Worm (Caenorhabditis elegans) whole organism, L3 larva: ENCODE measurements around the gene mec-17.

Source experiments
- egl-27 ChIP-seq: sonication (generic microtip); optimal IDR thresholded peaks from 4 replicates; lab custom pipeline; 2017; ENCODE audit warnings: missing biosample characterization, missing genetic modification reagents, missing genetic modification characterization
- hmg-11 ChIP-seq: sonication (generic microtip); optimal IDR thresholded peaks from 2 replicates; lab custom pipeline; 2016; ENCODE audit warnings: missing genetic modification characterization, missing compliant biosample characterization
- nhr-12 ChIP-seq: fragments of 150-350 bp; optimal IDR thresholded peaks from 2 replicates; lab custom pipeline; 2014; ENCODE audit warnings: missing biosample characterization, missing genetic modification characterization
- nhr-23 ChIP-seq: fragments of 150-350 bp; optimal IDR thresholded peaks from 2 replicates; lab custom pipeline; 2014; ENCODE audit warnings: missing biosample characterization, missing genetic modification reagents, missing genetic modification characterization
- nhr-25 ChIP-seq: sonication (generic microtip); optimal IDR thresholded peaks from 2 replicates; lab custom pipeline; 2017; ENCODE audit warnings: missing biosample characterization, missing genetic modification characterization
- unc-39 ChIP-seq: sonication (generic microtip); optimal IDR thresholded peaks from 4 replicates; lab custom pipeline; 2017; ENCODE audit warnings: missing biosample characterization, missing genetic modification characterization
- zag-1 ChIP-seq: fragments of 150-350 bp; optimal IDR thresholded peaks from 2 replicates; lab custom pipeline; 2014; ENCODE audit warnings: missing biosample characterization, missing genetic modification characterization

DNA sequence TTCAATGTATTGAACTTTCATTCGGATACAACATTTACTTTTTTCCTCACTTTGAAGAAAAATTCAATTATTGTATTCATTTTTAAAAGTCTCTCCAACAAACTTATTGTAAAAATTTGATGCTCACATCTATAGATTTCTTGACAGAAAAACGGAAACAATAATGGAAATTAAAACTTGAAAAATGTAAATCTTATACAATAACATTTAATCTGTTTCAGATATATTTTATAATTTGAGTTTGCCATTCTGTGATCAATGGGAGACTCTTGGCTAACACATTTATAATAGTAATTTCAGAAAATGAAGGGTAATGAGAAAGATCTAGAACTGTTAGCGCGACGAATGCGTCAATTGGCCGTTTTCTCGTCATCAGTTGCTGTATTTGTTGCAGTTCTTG is 1.4 kb upstream of the mec-17 start, which contains the start of gene col-115:
- no peak for TF ChIP-seq nhr-23 (tag; lab: Kevin White, UChicago)
- TF ChIP-seq unc-39: no peak
- no peak for TF ChIP-seq nhr-12
- no peak for TF ChIP-seq nhr-25
- no peak for TF ChIP-seq zag-1 (tag; lab: Kevin White, UChicago)
- no peak for TF ChIP-seq egl-27 (tag; lab: Kevin White, UChicago)
- TF ChIP-seq hmg-11 (tag; lab: Kevin White, UChicago): no peak
